Fruit fly (Drosophila melanogaster) whole organism, embryonic: ENCODE measurements around the gene chic.
A peak's percentile ranks its signal among the peaks of the same experiment; 100 is the strongest.

ENCODE experiments used
- Atf3 ChIP-seq: fragments of 200-800 bp; sonication (Bioruptor generic); optimal IDR thresholded peaks from 3 replicates; lab custom pipeline; 2016; ENCODE audit warnings: missing biosample characterization, missing genetic modification characterization
- BEAF-32 ChIP-seq: fragments of 200-800 bp; sonication (Bioruptor generic); optimal IDR thresholded peaks from 3 replicates; lab custom pipeline; 2017; ENCODE audit warnings: missing biosample characterization, missing genetic modification characterization, mild to moderate bottlenecking, moderate library complexity, missing genetic modification reagents
- CG10274 ChIP-seq: fragments of 200-800 bp; sonication (Bioruptor generic); optimal IDR thresholded peaks from 3 replicates; lab custom pipeline; 2017; ENCODE audit warnings: missing biosample characterization, mild to moderate bottlenecking, missing genetic modification characterization
- CG15073 ChIP-seq: fragments of 200-800 bp; sonication (Bioruptor generic); optimal IDR thresholded peaks from 2 replicates; lab custom pipeline; 2016; ENCODE audit warnings: missing biosample characterization, missing genetic modification characterization
- CG1529 ChIP-seq: fragments of 200-800 bp; sonication (Bioruptor generic); optimal IDR thresholded peaks from 3 replicates; lab custom pipeline; 2018; ENCODE audit warnings: missing biosample characterization, missing genetic modification characterization
- CG15696 ChIP-seq: fragments of 200-800 bp; sonication (Bioruptor generic); optimal IDR thresholded peaks from 2 replicates; lab custom pipeline; 2019; ENCODE audit warnings: missing biosample characterization, mild to moderate bottlenecking, missing genetic modification characterization, moderate library complexity
- CG1602 ChIP-seq: fragments of 200-800 bp; sonication (Bioruptor generic); optimal IDR thresholded peaks from 3 replicates; lab custom pipeline; 2016; ENCODE audit warnings: missing biosample characterization, missing genetic modification characterization
- CG17328 ChIP-seq: fragments of 200-800 bp; sonication (Bioruptor generic); IDR thresholded peaks from 2 replicates; pipeline ENCODE4 v1.3.6; 2022; ENCODE audit warnings: missing biosample characterization, missing genetic modification characterization
- CG18764 ChIP-seq: fragments of 200-800 bp; sonication (Bioruptor generic); optimal IDR thresholded peaks from 3 replicates; lab custom pipeline; 2016; ENCODE audit warnings: missing biosample characterization, missing genetic modification characterization
- CG2120 ChIP-seq: fragments of 200-800 bp; sonication (Bioruptor generic); optimal IDR thresholded peaks from 3 replicates; lab custom pipeline; 2016; ENCODE audit warnings: missing biosample characterization, missing genetic modification characterization
- CG32772 ChIP-seq: fragments of 200-800 bp; sonication (Bioruptor generic); IDR thresholded peaks from 2 replicates; pipeline ENCODE4 v1.3.6; 2022; ENCODE audit warnings: missing biosample characterization, missing genetic modification characterization
- CG33557 ChIP-seq: fragments of 200-800 bp; sonication (Bioruptor generic); optimal IDR thresholded peaks from 2 replicates; lab custom pipeline; 2019; ENCODE audit warnings: missing biosample characterization, mild to moderate bottlenecking, missing genetic modification characterization, moderate library complexity
- CG4360 ChIP-seq: fragments of 200-800 bp; sonication (Bioruptor generic); IDR thresholded peaks from 2 replicates; pipeline ENCODE4 v1.3.6; 2022; ENCODE audit warnings: missing biosample characterization, missing genetic modification characterization
- CG43689 ChIP-seq: fragments of 200-800 bp; sonication (Bioruptor generic); IDR thresholded peaks from 2 replicates; pipeline ENCODE4 v1.3.6; 2022; ENCODE audit warnings: missing biosample characterization, missing genetic modification characterization
- CG6254 ChIP-seq: fragments of 200-800 bp; sonication (Bioruptor generic); optimal IDR thresholded peaks from 3 replicates; lab custom pipeline; 2017; ENCODE audit warnings: mild to moderate bottlenecking, missing biosample characterization, missing genetic modification reagents, missing genetic modification characterization
- CkIIα-i1 ChIP-seq: fragments of 200-800 bp; sonication (Bioruptor generic); IDR thresholded peaks from 2 replicates; pipeline ENCODE4 v1.3.6; 2022; ENCODE audit warnings: missing biosample characterization, missing genetic modification characterization
- Dref ChIP-seq: fragments of 200-800 bp; sonication (Bioruptor generic); IDR thresholded peaks from 2 replicates; pipeline ENCODE4 v1.3.6; 2022; ENCODE audit warnings: missing biosample characterization, missing genetic modification characterization
- Gsc ChIP-seq: fragments of 200-800 bp; sonication (Bioruptor generic); IDR thresholded peaks from 2 replicates; pipeline ENCODE4 v1.3.6; 2022; ENCODE audit warnings: missing biosample characterization, missing genetic modification characterization
- HLH3B ChIP-seq: fragments of 200-800 bp; sonication (Bioruptor generic); IDR thresholded peaks from 2 replicates; pipeline ENCODE4 v1.3.6; 2022; ENCODE audit warnings: missing biosample characterization, missing genetic modification characterization
- HmgZ ChIP-seq: fragments of 200-800 bp; sonication (Bioruptor generic); optimal IDR thresholded peaks from 2 replicates; lab custom pipeline; 2018; ENCODE audit warnings: missing biosample characterization, mild to moderate bottlenecking, missing genetic modification characterization
- Hr3 ChIP-seq: fragments of 200-800 bp; sonication (Bioruptor generic); optimal IDR thresholded peaks from 3 replicates; lab custom pipeline; 2016; ENCODE audit warnings: missing biosample characterization, missing genetic modification characterization
- Meics ChIP-seq: fragments of 200-800 bp; sonication (Bioruptor generic); optimal IDR thresholded peaks from 2 replicates; lab custom pipeline; 2017; ENCODE audit warnings: missing biosample characterization, mild to moderate bottlenecking, missing genetic modification characterization
- Mrtf ChIP-seq: fragments of 200-800 bp; sonication (Bioruptor generic); IDR thresholded peaks from 3 replicates; pipeline ENCODE4 v1.3.6; 2022; ENCODE audit warnings: missing biosample characterization, missing genetic modification characterization
- Oaz ChIP-seq: fragments of 200-800 bp; sonication (Bioruptor generic); IDR thresholded peaks from 2 replicates; pipeline ENCODE4 v1.3.6; 2022; ENCODE audit warnings: missing biosample characterization, missing genetic modification characterization
- Opbp ChIP-seq: fragments of 200-800 bp; sonication (Bioruptor generic); IDR thresholded peaks from 3 replicates; pipeline ENCODE4 v1.3.6; 2022; ENCODE audit warnings: missing biosample characterization, missing genetic modification characterization; ENCODE audit not compliant: partially characterized antibody
- Optix ChIP-seq: fragments of 200-800 bp; sonication (Bioruptor generic); IDR thresholded peaks from 3 replicates; pipeline ENCODE4 v1.3.6; 2022; ENCODE audit warnings: missing biosample characterization, missing genetic modification characterization
- Sox100B ChIP-seq: fragments of 200-800 bp; sonication (Bioruptor generic); optimal IDR thresholded peaks from 3 replicates; lab custom pipeline; 2018; ENCODE audit warnings: missing biosample characterization, mild to moderate bottlenecking, missing genetic modification characterization
- abd-A ChIP-seq: fragments of 200-800 bp; sonication (Bioruptor generic); optimal IDR thresholded peaks from 3 replicates; lab custom pipeline; 2019; ENCODE audit warnings: missing biosample characterization, mild to moderate bottlenecking, missing genetic modification characterization, moderate library complexity
- ap ChIP-seq: fragments of 200-800 bp; sonication (Bioruptor generic); IDR thresholded peaks from 2 replicates; pipeline ENCODE4 v1.3.6; 2022; ENCODE audit warnings: missing biosample characterization, missing genetic modification characterization
- ara ChIP-seq: fragments of 200-800 bp; sonication (Bioruptor generic); IDR thresholded peaks from 2 replicates; pipeline ENCODE4 v1.3.6; 2022; ENCODE audit warnings: missing biosample characterization, missing genetic modification characterization
- bcd ChIP-seq: fragments of 200-800 bp; sonication (Bioruptor generic); optimal IDR thresholded peaks from 2 replicates; lab custom pipeline; 2017; ENCODE audit warnings: missing biosample characterization, mild to moderate bottlenecking, missing genetic modification characterization
- bigmax ChIP-seq: fragments of 200-800 bp; sonication (Bioruptor generic); optimal IDR thresholded peaks from 2 replicates; lab custom pipeline; 2018; ENCODE audit warnings: missing biosample characterization, mild to moderate bottlenecking, missing genetic modification characterization
- cas ChIP-seq: fragments of 200-800 bp; sonication (Bioruptor generic); IDR thresholded peaks from 2 replicates; pipeline ENCODE4 v1.3.6; 2022; ENCODE audit warnings: missing biosample characterization, missing genetic modification characterization
- chm ChIP-seq: fragments of 200-800 bp; sonication (Bioruptor generic); IDR thresholded peaks from 2 replicates; pipeline ENCODE4 v1.3.6; 2022; ENCODE audit warnings: missing biosample characterization, missing genetic modification characterization
- crol ChIP-seq: fragments of 200-800 bp; sonication (Bioruptor generic); IDR thresholded peaks from 2 replicates; pipeline ENCODE4 v1.3.6; 2022; ENCODE audit warnings: missing biosample characterization, missing genetic modification characterization
- cwo ChIP-seq: fragments of 200-800 bp; sonication (Bioruptor generic); optimal IDR thresholded peaks from 3 replicates; lab custom pipeline; 2017; ENCODE audit warnings: missing biosample characterization, missing genetic modification characterization, mild to moderate bottlenecking, moderate library complexity, missing genetic modification reagents
- disco-r ChIP-seq: fragments of 200-800 bp; sonication (Bioruptor generic); optimal IDR thresholded peaks from 2 replicates; lab custom pipeline; 2016; ENCODE audit warnings: missing biosample characterization, missing genetic modification characterization
- dmrt99B ChIP-seq: fragments of 200-800 bp; sonication (Bioruptor generic); optimal IDR thresholded peaks from 2 replicates; lab custom pipeline; 2018; ENCODE audit warnings: missing biosample characterization, mild to moderate bottlenecking, missing genetic modification characterization, moderate library complexity
- hb ChIP-seq: fragments of 200-800 bp; sonication (Bioruptor generic); IDR thresholded peaks from 3 replicates; pipeline ENCODE4 v1.3.6; 2022; ENCODE audit warnings: missing biosample characterization, missing genetic modification characterization; ENCODE audit not compliant: partially characterized antibody
- hkb ChIP-seq, 2 experiments: fragments of 200-800 bp in 1 of 2; fragments of >200 bp in 1 of 2; sonication (Bioruptor generic) in 1 of 2; IDR thresholded peaks in 1 of 2; optimal IDR thresholded peaks in 1 of 2; 2 replicates each; pipeline versions ENCODE4 v1.3.6 to Lab custom; 2017 to 2022; ENCODE audit warnings: missing biosample characterization in 1 of 2, missing genetic modification characterization in 1 of 2
- onecut ChIP-seq: fragments of 200-800 bp; sonication (Bioruptor generic); IDR thresholded peaks from 2 replicates; pipeline ENCODE4 v1.3.6; 2022; ENCODE audit warnings: missing biosample characterization, missing genetic modification characterization
- psq ChIP-seq: fragments of 200-800 bp; sonication (Bioruptor generic); optimal IDR thresholded peaks from 2 replicates; lab custom pipeline; 2017; ENCODE audit warnings: missing biosample characterization, missing genetic modification characterization
- sr ChIP-seq: fragments of 200-800 bp; sonication (Bioruptor generic); IDR thresholded peaks from 3 replicates; pipeline ENCODE4 v1.3.6; 2022; ENCODE audit warnings: missing biosample characterization, missing genetic modification characterization
- unpg ChIP-seq: fragments of 200-800 bp; sonication (Bioruptor generic); optimal IDR thresholded peaks from 3 replicates; lab custom pipeline; 2018; ENCODE audit warnings: missing biosample characterization, mild to moderate bottlenecking, missing genetic modification characterization, moderate library complexity
- wdn ChIP-seq: fragments of 200-800 bp; sonication (Bioruptor generic); IDR thresholded peaks from 2 replicates; pipeline ENCODE4 v1.3.6; 2022; ENCODE audit warnings: missing biosample characterization, missing genetic modification characterization
- zen2 ChIP-seq: fragments of 200-800 bp; sonication (Bioruptor generic); IDR thresholded peaks from 3 replicates; pipeline ENCODE4 v1.3.6; 2022; ENCODE audit warnings: missing biosample characterization, missing genetic modification characterization; ENCODE audit not compliant: partially characterized antibody
- zf30C ChIP-seq: fragments of 200-800 bp; sonication (Bioruptor generic); optimal IDR thresholded peaks from 3 replicates; lab custom pipeline; 2018; ENCODE audit warnings: missing biosample characterization, mild to moderate bottlenecking, missing genetic modification characterization

chic gene

dm6 chr2L:5982334-5982987 is 1.6 kb upstream of the chic start (continued):
- TF ChIP-seq bigmax (GFP tag; lab: Kevin White, UChicago) (peak; percentile 55), Dref (no peak), ara (GFP tag; lab: Robert Waterston, UW) (no peak), cwo (no peak), chm (GFP tag; lab: Robert Waterston, UW) (no peak), CG43689 (GFP tag; lab: Robert Waterston, UW) (no peak), Gsc (GFP tag; lab: Robert Waterston, UW) (no peak)
- TF ChIP-seq, all 482 proteins: peak for 162

- peak; percentile 12 for TF ChIP-seq CG15696
- TF ChIP-seq zf30C (GFP tag; lab: Kevin White, UChicago) = no peak
- TF ChIP-seq HmgZ (tag; lab: Kevin White, UChicago) = peak; percentile 15
- TF ChIP-seq Opbp (GFP tag; lab: Robert Waterston, UW) = no peak
- peak; percentile 27 for TF ChIP-seq unpg
- no peak for TF ChIP-seq CkIIα-i1
- TF ChIP-seq CG1602 (GFP tag; lab: Kevin White, UChicago) = no peak
- no peak for TF ChIP-seq CG32772
- no peak for TF ChIP-seq Mrtf (GFP tag; lab: Robert Waterston, UW)
- TF ChIP-seq Atf3 (GFP tag; lab: Kevin White, UChicago) = no peak
- TF ChIP-seq CG18764 = no peak
- peak; percentile 0 for TF ChIP-seq abd-A
- peak; percentile 96 for TF ChIP-seq BEAF-32 (GFP tag; lab: Kevin White, UChicago)
- no peak for TF ChIP-seq Sox100B (GFP tag; lab: Kevin White, UChicago)
- no peak for TF ChIP-seq sr (GFP tag; lab: Robert Waterston, UW)
- no peak for TF ChIP-seq Oaz (GFP tag; lab: Robert Waterston, UW)
- no peak for TF ChIP-seq CG17328 (GFP tag; lab: Robert Waterston, UW)
- TF ChIP-seq disco-r (GFP tag; lab: Kevin White, UChicago) = no peak
- no peak for TF ChIP-seq onecut (GFP tag; lab: Robert Waterston, UW)
- no peak for TF ChIP-seq dmrt99B (tag; lab: Kevin White, UChicago)
- TF ChIP-seq CG1529 (GFP tag; lab: Kevin White, UChicago) = peak; percentile 0
- peak; percentile 41 for TF ChIP-seq hkb (optimal IDR thresholded peaks at IDR 0.05; lab: Kevin White, UChicago)
- TF ChIP-seq hkb (GFP tag; IDR thresholded peaks at IDR 0.05; lab: Robert Waterston, UW) = no peak
- no peak for TF ChIP-seq hb (GFP tag; lab: Robert Waterston, UW)
- no peak for TF ChIP-seq Optix
- TF ChIP-seq zen2 (GFP tag; lab: Robert Waterston, UW) = no peak
- TF ChIP-seq CG10274 = no peak
- no peak for TF ChIP-seq CG15073 (GFP tag; lab: Kevin White, UChicago)
- TF ChIP-seq Hr3 (GFP tag; lab: Kevin White, UChicago) = no peak
- TF ChIP-seq Meics (GFP tag; lab: Kevin White, UChicago) = peak; percentile 15
- TF ChIP-seq CG2120 (GFP tag; lab: Kevin White, UChicago) = no peak
- TF ChIP-seq CG4360 (GFP tag; lab: Robert Waterston, UW) = no peak
- TF ChIP-seq bcd = peak; percentile 42
- no peak for TF ChIP-seq ap (GFP tag; lab: Robert Waterston, UW)
- no peak for TF ChIP-seq CG6254 (GFP tag; lab: Kevin White, UChicago)
- TF ChIP-seq crol (GFP tag; lab: Robert Waterston, UW) = no peak
- TF ChIP-seq HLH3B (GFP tag; lab: Robert Waterston, UW) = no peak
- TF ChIP-seq wdn (GFP tag; lab: Robert Waterston, UW) = no peak
- no peak for TF ChIP-seq psq (GFP tag; lab: Kevin White, UChicago)
- peak; percentile 25 for TF ChIP-seq CG33557 (GFP tag; lab: Kevin White, UChicago)
- no peak for TF ChIP-seq cas (GFP tag; lab: Robert Waterston, UW)
Measured at dm6 chr2L:5981433-5982333, 865 bp upstream of the chic start, which contains the start of gene eIF4A. TSS of gene eIF4A (plus strand) at chr2L:5981764.
